Fruit fly (Drosophila melanogaster): ENCODE measurements around the gene CG11327.

CG11327 gene

dm6 chr2L:6683992-6684882 lies 2.3 kb downstream of the CG11327 start, which contains the start of gene Nhe3 (continued):
- TF ChIP-seq oc (tag; optimal IDR thresholded peaks at IDR 0.05) (peak; percentile 27), CG42726 (GFP tag; IDR thresholded peaks at IDR 0.05; ENCODE audit: partially characterized antibody) (no peak), tgo (GFP tag; IDR thresholded peaks at IDR 0.05) (peak; percentile 82)

- TF ChIP-seq fu2 (GFP tag; optimal IDR thresholded peaks at IDR 0.05) = no peak
- peak in 1 of 2 experiments; percentile 39 for TF ChIP-seq Pdp1 (GFP tag; optimal IDR thresholded peaks at IDR 0.05)
- TF ChIP-seq mirr (GFP tag; optimal IDR thresholded peaks at IDR 0.05) = peak; percentile 71
- TF ChIP-seq CG34376 (GFP tag; optimal IDR thresholded peaks at IDR 0.05) = peak; percentile 74
- peak; percentile 28 for TF ChIP-seq Med (GFP tag)
- TF ChIP-seq CG13296 (GFP tag; optimal IDR thresholded peaks at IDR 0.05) = peak; percentile 18
- TF ChIP-seq row (GFP tag; IDR thresholded peaks at IDR 0.05) = no peak
- TF ChIP-seq otp (GFP tag; IDR thresholded peaks at IDR 0.05) = 0 out of 3 replicates have a peak, but pooled peaks have one; percentile 41
- peak; percentile 71 for TF ChIP-seq CG15514 (GFP tag; optimal IDR thresholded peaks at IDR 0.05)
- TF ChIP-seq CG7839 (tag; optimal IDR thresholded peaks at IDR 0.05) = no peak
- no peak for TF ChIP-seq CG3407 (GFP tag; optimal IDR thresholded peaks at IDR 0.05)
- TF ChIP-seq B-H2 (GFP tag; optimal IDR thresholded peaks at IDR 0.05) = peak; percentile 19
- no peak for TF ChIP-seq CG13775 (GFP tag; optimal IDR thresholded peaks at IDR 0.05)
- TF ChIP-seq sug (tag; optimal IDR thresholded peaks at IDR 0.05) = peak; percentile 61
- TF ChIP-seq exex (tag; optimal IDR thresholded peaks at IDR 0.05) = peak; percentile 87
Observed at dm6 chr2L:6682909-6683308, 3.6 kb downstream of the CG11327 start.

- TF ChIP-seq tin (GFP tag; optimal IDR thresholded peaks at IDR 0.05) = no peak
- no peak for TF ChIP-seq Taf1 (GFP tag; IDR thresholded peaks at IDR 0.05)
- peak; percentile 78 for TF ChIP-seq CG34224 (GFP tag; IDR thresholded peaks at IDR 0.05; ENCODE audit: partially characterized antibody)
- no peak for TF ChIP-seq aop (GFP tag; IDR thresholded peaks at IDR 0.05)
- TF ChIP-seq CG11093 (GFP tag; IDR thresholded peaks at IDR 0.05) = no peak
- TF ChIP-seq vvl (GFP tag; IDR thresholded peaks at IDR 0.05) = peak; percentile 9; the same call in 1 of the 2 replicates
- TF ChIP-seq bab2 (GFP tag; optimal IDR thresholded peaks at IDR 0.05) = no peak
- TF ChIP-seq Deaf1 (tag; optimal IDR thresholded peaks at IDR 0.05) = no peak
- TF ChIP-seq emc (GFP tag; optimal IDR thresholded peaks at IDR 0.05) = no peak
- peak; percentile 82 for TF ChIP-seq pzg (GFP tag; optimal IDR thresholded peaks at IDR 0.05)
- no peak for TF ChIP-seq Asciz (GFP tag; optimal IDR thresholded peaks at IDR 0.05)
- no peak for TF ChIP-seq CG11247 (GFP tag; IDR thresholded peaks at IDR 0.05)
- TF ChIP-seq ash1 (GFP tag; optimal IDR thresholded peaks at IDR 0.05) = no peak
- TF ChIP-seq Ets65A (GFP tag) = no peak
- no peak for TF ChIP-seq NK7.1 (GFP tag; optimal IDR thresholded peaks at IDR 0.05)
- TF ChIP-seq CG9797 (GFP tag; optimal IDR thresholded peaks at IDR 0.05) = peak; percentile 81
- TF ChIP-seq CG10267 (tag; optimal IDR thresholded peaks at IDR 0.05) = peak; percentile 32
- TF ChIP-seq maf-S (GFP tag; optimal IDR thresholded peaks at IDR 0.05) = no peak
- no peak for TF ChIP-seq CG10321 (GFP tag; IDR thresholded peaks at IDR 0.05)
- no peak for TF ChIP-seq Six4 (GFP tag; optimal IDR thresholded peaks at IDR 0.05)
- TF ChIP-seq dmrt11E (tag; optimal IDR thresholded peaks at IDR 0.05) = no peak
- no peak for TF ChIP-seq CG7786 (GFP tag; optimal IDR thresholded peaks at IDR 0.05)
- TF ChIP-seq CG17612 (GFP tag; IDR thresholded peaks at IDR 0.05) = no peak
- peak; percentile 79 for TF ChIP-seq amos (GFP tag; IDR thresholded peaks at IDR 0.05; ENCODE audit: partially characterized antibody)
- TF ChIP-seq CG8388 (GFP tag; optimal IDR thresholded peaks at IDR 0.05) = no peak
- no peak for TF ChIP-seq GATAe (GFP tag; conservative IDR thresholded peaks at IDR 0.05)
- TF ChIP-seq Xrp1 (GFP tag; IDR thresholded peaks at IDR 0.05) = no peak
- TF ChIP-seq sima (GFP tag; optimal IDR thresholded peaks at IDR 0.05) = no peak
- TF ChIP-seq cato (GFP tag; optimal IDR thresholded peaks at IDR 0.05; ENCODE audit: borderline replicate concordance) = no peak
Observed at dm6 chr2L:6677453-6677852, 9.1 kb downstream of the CG11327 start, which contains the start of gene Nse1. Gene Nse1, minus strand, starts transcription at chr2L:6677625.

All from whole organism, embryonic.